Worm (Caenorhabditis elegans): ENCODE results near the gene cutl-11.

cutl-11 gene

ce11 chrX:11632107-11632506, 18.5 kb downstream of the cutl-11 start, which contains the start of gene sto-6:
TSS of gene sto-6 (plus strand) at chrX:11632407.
- TF ChIP-seq him-1 (tag; optimal IDR thresholded peaks at IDR 0.05) (no peak), dao-5 (tag; optimal IDR thresholded peaks at IDR 0.05) (no peak), W03F9.2 (tag; optimal IDR thresholded peaks at IDR 0.05) (no peak)

ce11 chrX:11630499-11630898, 20.2 kb downstream of the cutl-11 start:
- TF ChIP-seq W03F9.2 (tag; optimal IDR thresholded peaks at IDR 0.05), result no peak
- TF ChIP-seq dao-5 (tag; optimal IDR thresholded peaks at IDR 0.05), result no peak
- no peak for TF ChIP-seq him-1 (tag; optimal IDR thresholded peaks at IDR 0.05)

ce11 chrX:11628580-11628979, 22.1 kb downstream of the cutl-11 start, which contains the start of gene spp-30:
TSS of gene spp-30 (minus strand) at chrX:11628680.
- TF ChIP-seq W03F9.2 (tag; optimal IDR thresholded peaks at IDR 0.05) (no peak), him-1 (tag; optimal IDR thresholded peaks at IDR 0.05) (no peak), dao-5 (tag; optimal IDR thresholded peaks at IDR 0.05) (no peak)

- TF ChIP-seq W03F9.2 (tag; optimal IDR thresholded peaks at IDR 0.05) (no peak), dao-5 (tag; optimal IDR thresholded peaks at IDR 0.05) (no peak), him-1 (tag; optimal IDR thresholded peaks at IDR 0.05) (no peak)
Measured at ce11 chrX:11627013-11627412, 23.6 kb downstream of the cutl-11 start, which contains the start of gene twk-44. TSS of gene twk-44 (minus strand) at chrX:11627113.

ce11 chrX:11624621-11625020, 26.0 kb downstream of the cutl-11 start:
- no peak for TF ChIP-seq W03F9.2 (tag; optimal IDR thresholded peaks at IDR 0.05)

- TF ChIP-seq W03F9.2 (tag; optimal IDR thresholded peaks at IDR 0.05) (no peak), dao-5 (tag; optimal IDR thresholded peaks at IDR 0.05) (no peak), him-1 (tag; optimal IDR thresholded peaks at IDR 0.05) (no peak)
Measured at ce11 chrX:11623442-11623841, 27.2 kb downstream of the cutl-11 start.

ce11 chrX:11621997-11622396, 28.7 kb downstream of the cutl-11 start, which contains the start of gene sto-3:
TSS of gene sto-3 (minus strand) at chrX:11622097.
- TF ChIP-seq W03F9.2 (tag; optimal IDR thresholded peaks at IDR 0.05) (no peak), him-1 (tag; optimal IDR thresholded peaks at IDR 0.05) (no peak), dao-5 (tag; optimal IDR thresholded peaks at IDR 0.05) (no peak)

- TF ChIP-seq him-1 (tag; optimal IDR thresholded peaks at IDR 0.05), result no peak
- no peak for TF ChIP-seq W03F9.2 (tag; optimal IDR thresholded peaks at IDR 0.05)
- no peak for TF ChIP-seq dao-5 (tag; optimal IDR thresholded peaks at IDR 0.05)
Measured at ce11 chrX:11617387-11617786, 33.3 kb downstream of the cutl-11 start, which contains the start of gene F52D10.4. TSS of gene F52D10.4 (plus strand) at chrX:11617470.

- TF ChIP-seq him-1 (tag; optimal IDR thresholded peaks at IDR 0.05) (no peak), W03F9.2 (tag; optimal IDR thresholded peaks at IDR 0.05) (no peak), dao-5 (tag; optimal IDR thresholded peaks at IDR 0.05) (no peak)
Measured at ce11 chrX:11608110-11608759, 42.4 kb downstream of the cutl-11 start.

- TF ChIP-seq him-1 (tag; optimal IDR thresholded peaks at IDR 0.05) (no peak), W03F9.2 (tag; optimal IDR thresholded peaks at IDR 0.05) (no peak), dao-5 (tag; optimal IDR thresholded peaks at IDR 0.05) (no peak)
Measured at ce11 chrX:11607500-11607823, 43.2 kb downstream of the cutl-11 start.

ce11 chrX:11606815-11607499, 43.7 kb downstream of the cutl-11 start:
- TF ChIP-seq dao-5 (tag; optimal IDR thresholded peaks at IDR 0.05), result no peak
- TF ChIP-seq him-1 (tag; optimal IDR thresholded peaks at IDR 0.05), result no peak
- no peak for TF ChIP-seq W03F9.2 (tag; optimal IDR thresholded peaks at IDR 0.05)

ce11 chrX:11605766-11606490, 44.7 kb downstream of the cutl-11 start:
- TF ChIP-seq W03F9.2 (tag; optimal IDR thresholded peaks at IDR 0.05), result peak; percentile 75
- TF ChIP-seq him-1 (tag; optimal IDR thresholded peaks at IDR 0.05), result peak; percentile 98
- TF ChIP-seq dao-5 (tag; optimal IDR thresholded peaks at IDR 0.05), result no peak

- TF ChIP-seq W03F9.2 (tag; optimal IDR thresholded peaks at IDR 0.05) (no peak), him-1 (tag; optimal IDR thresholded peaks at IDR 0.05) (no peak)
Measured at ce11 chrX:11605214-11605765, 45.4 kb downstream of the cutl-11 start, which contains the start of gene ftt-2. TSS of gene ftt-2 (minus strand) at chrX:11605419.

Measured in whole organism, L4/young adult.